Fruit fly (Drosophila melanogaster) whole organism, embryonic: Measurements from ENCODE around the gene CG43886.

Experiments used
- Aef1 ChIP-seq: fragments of 200-800 bp; sonication (Bioruptor generic); IDR thresholded peaks from 3 replicates; pipeline ENCODE4 v1.3.6; 2022; ENCODE audit warnings: missing biosample characterization, missing genetic modification characterization
- Asciz ChIP-seq: fragments of 200-800 bp; sonication (Bioruptor generic); optimal IDR thresholded peaks from 2 replicates; lab custom pipeline; 2017; ENCODE audit warnings: missing biosample characterization, mild to moderate bottlenecking, missing genetic modification characterization, missing genetic modification reagents
- Bgb ChIP-seq: fragments of 200-800 bp; sonication (Bioruptor generic); IDR thresholded peaks from 2 replicates; pipeline ENCODE4 v1.3.6; 2022; ENCODE audit warnings: missing biosample characterization, missing genetic modification characterization; ENCODE audit not compliant: partially characterized antibody
- BtbVII ChIP-seq: fragments of 200-800 bp; sonication (Bioruptor generic); optimal IDR thresholded peaks from 3 replicates; lab custom pipeline; 2017; ENCODE audit warnings: missing biosample characterization, mild to moderate bottlenecking, missing genetic modification characterization
- CG11504 ChIP-seq: fragments of 200-800 bp; sonication (Bioruptor generic); optimal IDR thresholded peaks from 3 replicates; lab custom pipeline; 2019; ENCODE audit warnings: missing biosample characterization, mild to moderate bottlenecking, missing genetic modification characterization, moderate library complexity
- CG12155 ChIP-seq: fragments of 200-800 bp; sonication (Bioruptor generic); optimal IDR thresholded peaks from 3 replicates; lab custom pipeline; 2016; ENCODE audit warnings: missing biosample characterization, missing genetic modification characterization
- CG12769 ChIP-seq: fragments of 200-800 bp; sonication (Bioruptor generic); optimal IDR thresholded peaks from 2 replicates; lab custom pipeline; 2019; ENCODE audit warnings: missing biosample characterization, mild to moderate bottlenecking, missing genetic modification characterization, moderate library complexity
- CG13775 ChIP-seq: fragments of 200-800 bp; sonication (Bioruptor generic); optimal IDR thresholded peaks from 3 replicates; lab custom pipeline; 2017; ENCODE audit warnings: missing biosample characterization, mild to moderate bottlenecking, missing genetic modification characterization
- CG13894 ChIP-seq: fragments of 200-800 bp; sonication (Bioruptor generic); optimal IDR thresholded peaks from 3 replicates; lab custom pipeline; 2018; ENCODE audit warnings: missing biosample characterization, mild to moderate bottlenecking, missing genetic modification characterization, moderate library complexity
- CG15011 ChIP-seq: fragments of 200-800 bp; sonication (Bioruptor generic); optimal IDR thresholded peaks from 3 replicates; lab custom pipeline; 2018; ENCODE audit warnings: missing biosample characterization, mild to moderate bottlenecking, missing genetic modification characterization
- CG15269 ChIP-seq: fragments of 200-800 bp; sonication (Bioruptor generic); optimal IDR thresholded peaks from 2 replicates; lab custom pipeline; 2018; ENCODE audit warnings: missing biosample characterization, mild to moderate bottlenecking, missing genetic modification characterization, moderate library complexity
- CG17359 ChIP-seq: fragments of 200-800 bp; sonication (Bioruptor generic); optimal IDR thresholded peaks from 3 replicates; lab custom pipeline; 2018; ENCODE audit warnings: missing biosample characterization, mild to moderate bottlenecking, missing genetic modification characterization, moderate library complexity
- CG1792 ChIP-seq: fragments of 200-800 bp; sonication (Bioruptor generic); optimal IDR thresholded peaks from 2 replicates; lab custom pipeline; 2016; ENCODE audit warnings: missing biosample characterization, missing genetic modification characterization
- CG2116 ChIP-seq: fragments of 200-800 bp; sonication (Bioruptor generic); optimal IDR thresholded peaks from 3 replicates; lab custom pipeline; 2018; ENCODE audit warnings: missing biosample characterization, mild to moderate bottlenecking, missing genetic modification characterization
- CG2202 ChIP-seq: fragments of 200-800 bp; sonication (Bioruptor generic); optimal IDR thresholded peaks from 2 replicates; lab custom pipeline; 2018; ENCODE audit warnings: missing biosample characterization, mild to moderate bottlenecking, missing genetic modification characterization
- CG2889 ChIP-seq: fragments of 200-800 bp; sonication (Bioruptor generic); IDR thresholded peaks from 3 replicates; pipeline ENCODE4 v1.3.6; 2022; ENCODE audit warnings: missing biosample characterization, missing genetic modification characterization
- CG31441 ChIP-seq: fragments of 200-800 bp; sonication (Bioruptor generic); IDR thresholded peaks from 2 replicates; pipeline ENCODE4 v1.3.6; 2022; ENCODE audit warnings: missing biosample characterization, missing genetic modification characterization
- CG3163 ChIP-seq: fragments of 200-800 bp; sonication (Bioruptor generic); optimal IDR thresholded peaks from 3 replicates; lab custom pipeline; 2016; ENCODE audit warnings: missing biosample characterization, missing genetic modification characterization
- CG32767 ChIP-seq: fragments of 200-800 bp; sonication (Bioruptor generic); IDR thresholded peaks from 2 replicates; pipeline ENCODE4 v1.3.6; 2022; ENCODE audit warnings: missing biosample characterization, missing genetic modification characterization
- CG3281 ChIP-seq: fragments of 200-800 bp; sonication (Bioruptor generic); optimal IDR thresholded peaks from 3 replicates; lab custom pipeline; 2017; ENCODE audit warnings: missing biosample characterization, mild to moderate bottlenecking, missing genetic modification characterization
- CG4360 ChIP-seq: fragments of 200-800 bp; sonication (Bioruptor generic); IDR thresholded peaks from 2 replicates; pipeline ENCODE4 v1.3.6; 2022; ENCODE audit warnings: missing biosample characterization, missing genetic modification characterization
- CG7271 ChIP-seq: fragments of 200-800 bp; sonication (Bioruptor generic); optimal IDR thresholded peaks from 2 replicates; lab custom pipeline; 2018; ENCODE audit warnings: missing biosample characterization, mild to moderate bottlenecking, missing genetic modification characterization, moderate library complexity
- CG8359 ChIP-seq: fragments of 200-800 bp; sonication (Bioruptor generic); optimal IDR thresholded peaks from 2 replicates; lab custom pipeline; 2017; ENCODE audit warnings: missing biosample characterization, mild to moderate bottlenecking, missing genetic modification characterization, borderline replicate concordance
- Elba2 ChIP-seq: fragments of 200-800 bp; sonication (Bioruptor generic); optimal IDR thresholded peaks from 3 replicates; lab custom pipeline; 2016; ENCODE audit warnings: missing biosample characterization, missing genetic modification characterization
- HLH4C ChIP-seq: fragments of 200-800 bp; sonication (Bioruptor generic); IDR thresholded peaks from 3 replicates; pipeline ENCODE4 v1.3.6; 2022; ENCODE audit warnings: missing biosample characterization, missing genetic modification characterization; ENCODE audit not compliant: partially characterized antibody
- Max ChIP-seq: fragments of 200-800 bp; sonication (Bioruptor generic); optimal IDR thresholded peaks from 2 replicates; lab custom pipeline; 2016; ENCODE audit warnings: missing biosample characterization, mild to moderate bottlenecking, missing genetic modification characterization
- Mrtf ChIP-seq: fragments of 200-800 bp; sonication (Bioruptor generic); IDR thresholded peaks from 3 replicates; pipeline ENCODE4 v1.3.6; 2022; ENCODE audit warnings: missing biosample characterization, missing genetic modification characterization
- NC2β ChIP-seq: fragments of 200-800 bp; sonication (Bioruptor generic); optimal IDR thresholded peaks from 2 replicates; lab custom pipeline; 2016; ENCODE audit warnings: missing biosample characterization, missing genetic modification characterization
- Six4 ChIP-seq: fragments of 200-800 bp; sonication (Bioruptor generic); optimal IDR thresholded peaks from 2 replicates; lab custom pipeline; 2016; ENCODE audit warnings: missing biosample characterization, missing genetic modification characterization
- Usf ChIP-seq: fragments of 200-800 bp; sonication (Bioruptor generic); optimal IDR thresholded peaks from 2 replicates; lab custom pipeline; 2017; ENCODE audit warnings: missing genotype, missing biosample characterization, missing genetic modification characterization
- bbx ChIP-seq: fragments of 200-800 bp; sonication (Bioruptor generic); IDR thresholded peaks from 2 replicates; pipeline ENCODE4 v1.3.6; 2022; ENCODE audit warnings: missing biosample characterization, missing genetic modification characterization; ENCODE audit not compliant: partially characterized antibody
- chif ChIP-seq, 2 experiments: fragments of 200-800 bp; sonication (Bioruptor generic); optimal IDR thresholded peaks; 3 replicates each; lab custom pipeline; 2016; ENCODE audit warnings: missing biosample characterization in 2 of 2, missing genetic modification characterization in 2 of 2
- crp ChIP-seq, 2 experiments: fragments of 200-800 bp; sonication (Bioruptor generic); optimal IDR thresholded peaks; 2 replicates in 1 of 2; 3 replicates in 1 of 2; lab custom pipeline; 2017; ENCODE audit warnings: missing biosample characterization in 2 of 2, missing genetic modification characterization in 2 of 2, mild to moderate bottlenecking in 1 of 2, moderate library complexity in 1 of 2
- dmrt99B ChIP-seq: fragments of 200-800 bp; sonication (Bioruptor generic); optimal IDR thresholded peaks from 2 replicates; lab custom pipeline; 2018; ENCODE audit warnings: missing biosample characterization, mild to moderate bottlenecking, missing genetic modification characterization, moderate library complexity
- exex ChIP-seq: fragments of 200-800 bp; sonication (Bioruptor generic); optimal IDR thresholded peaks from 4 replicates; lab custom pipeline; 2018; ENCODE audit warnings: missing biosample characterization, mild to moderate bottlenecking, missing genetic modification characterization, moderate library complexity
- ftz-f1 ChIP-seq: fragments of 200-800 bp; sonication (Bioruptor generic); optimal IDR thresholded peaks from 2 replicates; lab custom pipeline; 2016; ENCODE audit warnings: missing biosample characterization, missing genetic modification characterization
- gfzf ChIP-seq: fragments of 200-800 bp; sonication (Bioruptor generic); optimal IDR thresholded peaks from 2 replicates; lab custom pipeline; 2016; ENCODE audit warnings: missing biosample characterization, mild to moderate bottlenecking, missing genetic modification characterization, moderate library complexity
- hth ChIP-seq: fragments of >200 bp; optimal IDR thresholded peaks from 2 replicates; lab custom pipeline; 2017; ENCODE audit warnings: inconsistent platforms
- jumu ChIP-seq: fragments of 200-800 bp; sonication (Bioruptor generic); optimal IDR thresholded peaks from 3 replicates; lab custom pipeline; 2016; ENCODE audit warnings: missing biosample characterization, missing genetic modification characterization
- kay ChIP-seq: fragments of 200-800 bp; sonication (Bioruptor generic); optimal IDR thresholded peaks from 2 replicates; lab custom pipeline; 2016; ENCODE audit warnings: missing biosample characterization, missing genetic modification characterization
- nerfin-1 ChIP-seq: fragments of 200-800 bp; sonication (Bioruptor generic); optimal IDR thresholded peaks from 3 replicates; lab custom pipeline; 2019; ENCODE audit warnings: missing biosample characterization, mild to moderate bottlenecking, missing genetic modification characterization, moderate library complexity
- pan ChIP-seq, 4 experiments: fragments of >200 bp in 3 of 4; fragments of 200-800 bp in 1 of 4; sonication (Bioruptor generic) in 1 of 4; optimal IDR thresholded peaks in 3 of 4; IDR thresholded peaks in 1 of 4; 2 replicates each; pipeline versions ENCODE4 v1.3.6 to Lab custom; 2017 to 2022; ENCODE audit warnings: missing biosample characterization in 2 of 4, missing genetic modification characterization in 2 of 4, mixed read lengths in 1 of 4
- peb ChIP-seq: fragments of 200-800 bp; sonication (Bioruptor generic); IDR thresholded peaks from 2 replicates; pipeline ENCODE4 v1.3.6; 2022; ENCODE audit warnings: missing biosample characterization, missing genetic modification characterization
- salm ChIP-seq: fragments of 200-800 bp; sonication (Bioruptor generic); optimal IDR thresholded peaks from 2 replicates; lab custom pipeline; 2018; ENCODE audit warnings: missing biosample characterization, mild to moderate bottlenecking, missing genetic modification characterization
- sd ChIP-seq: fragments of 200-800 bp; sonication (Bioruptor generic); optimal IDR thresholded peaks from 3 replicates; lab custom pipeline; 2018; ENCODE audit warnings: missing biosample characterization, mild to moderate bottlenecking, missing genetic modification characterization, moderate library complexity
- seq ChIP-seq: fragments of 200-800 bp; sonication (Bioruptor generic); IDR thresholded peaks from 2 replicates; pipeline ENCODE4 v1.3.6; 2022; ENCODE audit warnings: missing biosample characterization, missing genetic modification characterization
- trh ChIP-seq: fragments of 200-800 bp; sonication (Bioruptor generic); optimal IDR thresholded peaks from 2 replicates; lab custom pipeline; 2016; ENCODE audit warnings: missing biosample characterization, missing genetic modification characterization
- vfl ChIP-seq: fragments of 200-800 bp; sonication (Bioruptor generic); optimal IDR thresholded peaks from 2 replicates; lab custom pipeline; 2016; ENCODE audit warnings: missing biosample characterization, missing genetic modification characterization

CG43886 gene

DNA sequence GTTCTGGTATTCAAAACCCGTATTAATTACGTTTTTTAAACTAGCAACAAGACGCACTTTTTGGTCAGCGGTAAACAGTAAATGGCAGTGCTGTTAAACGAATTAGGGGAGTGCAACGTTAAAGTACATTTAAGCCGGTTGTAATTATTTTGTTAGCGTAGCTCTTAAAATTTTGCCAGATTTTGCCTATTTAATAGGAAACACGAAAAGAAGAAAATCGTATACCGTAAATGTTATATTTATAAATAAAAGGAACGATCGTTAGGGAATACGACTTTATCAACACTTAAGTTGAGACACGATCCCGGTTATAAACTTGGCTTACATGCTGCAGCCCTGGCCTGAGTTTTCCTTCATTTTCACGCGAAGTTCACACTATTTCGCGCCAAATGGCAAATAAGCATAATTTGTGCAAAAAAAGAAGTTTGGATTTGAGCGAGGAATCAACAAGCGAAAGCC is 22.1 kb downstream of the CG43886 start, which contains the start of the genes Setx and mus301 (continued):
- TF ChIP-seq crp (GFP tag; optimal IDR thresholded peaks at IDR 0.05; lab: Kevin White, UChicago) (peak in 1 of 2 experiments; percentile 52), CG7271 (tag; lab: Kevin White, UChicago) (peak; percentile 2), gfzf (peak; percentile 92), Usf (GFP tag; lab: Kevin White, UChicago) (peak; percentile 52), Asciz (GFP tag; lab: Kevin White, UChicago) (peak; percentile 40), Max (GFP tag; lab: Kevin White, UChicago) (peak; percentile 91), CG12155 (peak; percentile 86), HLH4C (GFP tag; lab: Robert Waterston, UW) (no peak), CG8359 (GFP tag; lab: Kevin White, UChicago) (no peak), hth (no peak), bbx (GFP tag; lab: Robert Waterston, UW) (no peak), chif (GFP tag; optimal IDR thresholded peaks at IDR 0.05; lab: Kevin White, UChicago) (peak; percentile 61 to 86), Six4 (GFP tag; lab: Kevin White, UChicago) (peak; percentile 59), nerfin-1 (tag; lab: Kevin White, UChicago) (peak; percentile 62), CG13894 (no peak), dmrt99B (no peak), kay (GFP tag; lab: Kevin White, UChicago) (peak; percentile 65)

DNA sequence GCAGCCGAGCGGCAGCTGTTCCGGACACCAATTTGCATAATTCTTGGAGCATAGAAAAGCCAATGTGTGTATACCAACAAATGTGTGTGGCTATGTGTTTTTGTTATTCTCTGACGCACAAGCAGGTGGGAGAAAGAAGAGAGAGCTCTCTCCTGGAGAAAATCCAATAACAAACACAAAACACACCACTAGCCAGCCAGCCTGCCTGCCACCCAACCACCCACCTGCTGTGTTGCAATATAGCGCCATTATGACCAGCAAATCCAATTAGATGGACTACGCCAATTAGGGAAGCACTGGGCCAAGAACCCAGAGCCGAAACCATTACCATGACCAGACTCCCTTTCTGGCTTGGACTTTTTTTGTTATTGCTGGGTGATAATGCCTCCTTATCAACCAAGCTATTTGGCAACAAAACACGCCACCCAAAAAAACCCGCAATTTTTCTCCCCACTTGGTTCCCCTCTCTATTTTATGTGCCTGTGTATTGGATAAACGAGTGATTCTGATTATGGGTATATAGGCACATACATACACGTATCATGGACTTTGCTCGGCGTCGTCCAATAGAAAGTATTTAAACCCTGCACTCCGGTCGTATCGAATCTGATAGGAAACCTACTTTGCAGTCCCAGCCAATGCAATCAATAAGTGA is 31.1 kb downstream of the CG43886 start:
- no peak for TF ChIP-seq CG31441 (GFP tag; lab: Robert Waterston, UW)
- TF ChIP-seq CG3281 (GFP tag; lab: Kevin White, UChicago) = no peak
- TF ChIP-seq CG17359 = no peak
- TF ChIP-seq ftz-f1 (GFP tag; lab: Kevin White, UChicago) = no peak
- TF ChIP-seq CG11504 (tag; lab: Kevin White, UChicago) = no peak
- TF ChIP-seq Bgb (GFP tag; lab: Robert Waterston, UW) = no peak
- TF ChIP-seq CG4360 (GFP tag; lab: Robert Waterston, UW) = no peak
- peak; percentile 38 for TF ChIP-seq CG12769 (tag; lab: Kevin White, UChicago)
- no peak for TF ChIP-seq Aef1 (GFP tag; lab: Robert Waterston, UW)
- TF ChIP-seq HLH4C (GFP tag; lab: Robert Waterston, UW) = no peak
- no peak for TF ChIP-seq CG2116 (GFP tag; lab: Kevin White, UChicago)
- no peak for TF ChIP-seq CG2889
- no peak for TF ChIP-seq vfl (GFP tag; lab: Kevin White, UChicago)
- TF ChIP-seq salm = no peak
- TF ChIP-seq sd (tag; lab: Kevin White, UChicago) = no peak
- TF ChIP-seq CG3163 = no peak
- no peak for TF ChIP-seq Mrtf (GFP tag; lab: Robert Waterston, UW)
- TF ChIP-seq exex (tag; lab: Kevin White, UChicago) = peak; percentile 15
- TF ChIP-seq peb (GFP tag; lab: Robert Waterston, UW) = no peak
- peak; percentile 22; the same call in 1 of the 2 replicates for TF ChIP-seq CG32767
- TF ChIP-seq CG2202 (tag; lab: Kevin White, UChicago) = no peak
- no peak for TF ChIP-seq BtbVII (GFP tag; lab: Kevin White, UChicago)
- TF ChIP-seq pan (optimal IDR thresholded peaks at IDR 0.05; lab: Kevin White, UChicago) = no peak
- peak in 1 of 2 experiments; percentile 20 for TF ChIP-seq pan (GFP tag; optimal IDR thresholded peaks at IDR 0.05 in 1 of 2, IDR thresholded peaks at IDR 0.05 in 1 of 2)
- TF ChIP-seq seq (GFP tag; lab: Robert Waterston, UW) = 0 out of 2 replicates have a peak, but pooled peaks have one; percentile 6
- no peak for TF ChIP-seq CG15269 (tag; lab: Kevin White, UChicago)
- peak; percentile 69 for TF ChIP-seq Elba2 (GFP tag; lab: Kevin White, UChicago)
- TF ChIP-seq trh (GFP tag; lab: Kevin White, UChicago) = no peak
- TF ChIP-seq jumu (GFP tag; lab: Kevin White, UChicago) = no peak
- no peak for TF ChIP-seq CG15011 (GFP tag; lab: Kevin White, UChicago)
- no peak for TF ChIP-seq NC2β
- no peak for TF ChIP-seq CG1792 (GFP tag; lab: Kevin White, UChicago)
- TF ChIP-seq CG13775 (GFP tag; lab: Kevin White, UChicago) = no peak
